Worm (Caenorhabditis elegans) whole organism, L3 larva: ENCODE measurements around the gene R04E5.7.

Experiments used
- R02D3.7 ChIP-seq: fragments of 150-350 bp; optimal IDR thresholded peaks from 2 replicates; lab custom pipeline; 2014; ENCODE audit warnings: missing biosample characterization, missing genetic modification characterization
- ceh-28 ChIP-seq: fragments of 150-350 bp; optimal IDR thresholded peaks from 2 replicates; lab custom pipeline; 2014; ENCODE audit warnings: missing biosample characterization, missing genetic modification reagents, missing genetic modification characterization
- ceh-82 ChIP-seq: fragments of 150-350 bp; optimal IDR thresholded peaks from 2 replicates; lab custom pipeline; 2014; ENCODE audit warnings: missing biosample characterization, missing genetic modification characterization
- ceh-9 ChIP-seq: sonication (generic microtip); optimal IDR thresholded peaks from 2 replicates; lab custom pipeline; 2018; ENCODE audit warnings: missing biosample characterization, missing genetic modification characterization
- daf-12 ChIP-seq: fragments of 150-350 bp; optimal IDR thresholded peaks from 2 replicates; lab custom pipeline; 2014; ENCODE audit warnings: missing biosample characterization, missing genetic modification reagents, missing genetic modification characterization
- egl-27 ChIP-seq: sonication (generic microtip); optimal IDR thresholded peaks from 4 replicates; lab custom pipeline; 2017; ENCODE audit warnings: missing biosample characterization, missing genetic modification reagents, missing genetic modification characterization
- egl-5 ChIP-seq: fragments of 150-350 bp; optimal IDR thresholded peaks from 2 replicates; lab custom pipeline; 2017; ENCODE audit warnings: missing biosample characterization, missing genetic modification reagents, missing genetic modification characterization, inconsistent platforms
- elt-1 ChIP-seq: fragments of 150-350 bp; optimal IDR thresholded peaks from 2 replicates; lab custom pipeline; 2014; ENCODE audit warnings: missing biosample characterization, missing genetic modification characterization
- elt-2 ChIP-seq: sonication (generic microtip); optimal IDR thresholded peaks from 2 replicates; lab custom pipeline; 2016; ENCODE audit warnings: missing genetic modification reagents, mild to moderate bottlenecking, missing genetic modification characterization, missing compliant biosample characterization
- elt-3 ChIP-seq, 3 experiments: fragments of 150-350 bp in 1 of 3; sonication (generic microtip) in 2 of 3; optimal IDR thresholded peaks; 2 replicates in 2 of 3; 4 replicates in 1 of 3; lab custom pipeline; 2014 to 2017; ENCODE audit warnings: missing biosample characterization in 3 of 3, missing genetic modification characterization in 3 of 3
- eor-1 ChIP-seq, 2 experiments: fragments of 150-350 bp; optimal IDR thresholded peaks; 2 replicates each; lab custom pipeline; 2014 to 2018; ENCODE audit warnings: missing biosample characterization in 2 of 2, missing genetic modification characterization in 2 of 2
- fkh-10 ChIP-seq: sonication (generic microtip); optimal IDR thresholded peaks from 2 replicates; lab custom pipeline; 2017; ENCODE audit warnings: missing biosample characterization, missing genetic modification reagents, missing genetic modification characterization
- fkh-2 ChIP-seq: fragments of 150-350 bp; optimal IDR thresholded peaks from 2 replicates; lab custom pipeline; 2014; ENCODE audit warnings: missing biosample characterization, missing genetic modification reagents, missing genetic modification characterization
- hmg-11 ChIP-seq: sonication (generic microtip); optimal IDR thresholded peaks from 2 replicates; lab custom pipeline; 2016; ENCODE audit warnings: missing genetic modification characterization, missing compliant biosample characterization
- jun-1 ChIP-seq: fragments of 150-350 bp; optimal IDR thresholded peaks from 2 replicates; lab custom pipeline; 2014; ENCODE audit warnings: missing biosample characterization, missing genetic modification reagents, missing genetic modification characterization
- lin-39 ChIP-seq: fragments of 150-350 bp; optimal IDR thresholded peaks from 2 replicates; lab custom pipeline; 2018; ENCODE audit warnings: missing biosample characterization, missing genetic modification reagents, missing genetic modification characterization
- mdl-1 ChIP-seq: fragments of 150-350 bp; optimal IDR thresholded peaks from 2 replicates; lab custom pipeline; 2014; ENCODE audit warnings: missing biosample characterization, missing genetic modification characterization
- mml-1 ChIP-seq: fragments of 150-350 bp; sonication (generic microtip); optimal IDR thresholded peaks from 3 replicates; lab custom pipeline; 2014; ENCODE audit warnings: missing biosample characterization, missing genetic modification characterization
- nfya-1 ChIP-seq: sonication (generic microtip); optimal IDR thresholded peaks from 2 replicates; lab custom pipeline; 2017; ENCODE audit warnings: missing genetic modification characterization, mild to moderate bottlenecking, missing compliant biosample characterization, antibody characterized with exemption, moderate library complexity; ENCODE audit not compliant: insufficient read depth
- nhr-11 ChIP-seq: fragments of 150-350 bp; optimal IDR thresholded peaks from 2 replicates; lab custom pipeline; 2014; ENCODE audit warnings: missing biosample characterization, missing genetic modification characterization
- nhr-23 ChIP-seq: fragments of 150-350 bp; optimal IDR thresholded peaks from 2 replicates; lab custom pipeline; 2014; ENCODE audit warnings: missing biosample characterization, missing genetic modification reagents, missing genetic modification characterization
- nhr-237 ChIP-seq: fragments of 150-350 bp; optimal IDR thresholded peaks from 2 replicates; lab custom pipeline; 2014; ENCODE audit warnings: missing biosample characterization, missing genetic modification characterization
- nhr-25 ChIP-seq: sonication (generic microtip); optimal IDR thresholded peaks from 2 replicates; lab custom pipeline; 2017; ENCODE audit warnings: missing biosample characterization, missing genetic modification characterization
- nhr-43 ChIP-seq: sonication (generic microtip); optimal IDR thresholded peaks from 2 replicates; lab custom pipeline; 2016; ENCODE audit warnings: mild to moderate bottlenecking, missing genetic modification characterization, missing compliant biosample characterization; ENCODE audit not compliant: poor library complexity, severe bottlenecking
- nhr-67 ChIP-seq: fragments of 150-350 bp; optimal IDR thresholded peaks from 2 replicates; lab custom pipeline; 2014; ENCODE audit warnings: missing biosample characterization, missing genetic modification characterization
- nhr-76 ChIP-seq: fragments of 150-350 bp; sonication (generic microtip); optimal IDR thresholded peaks from 5 replicates; lab custom pipeline; 2014; ENCODE audit warnings: missing biosample characterization, missing genetic modification characterization
- pha-4 ChIP-seq: fragments of 150-350 bp; optimal IDR thresholded peaks from 2 replicates; lab custom pipeline; 2014; ENCODE audit warnings: missing biosample characterization, missing genetic modification reagents, missing genetic modification characterization
- pqm-1 ChIP-seq: fragments of 150-350 bp; optimal IDR thresholded peaks from 2 replicates; lab custom pipeline; 2017; ENCODE audit warnings: missing biosample characterization, missing genetic modification characterization, inconsistent platforms
- skn-1 ChIP-seq: fragments of 150-350 bp; optimal IDR thresholded peaks from 2 replicates; lab custom pipeline; 2014; ENCODE audit warnings: missing biosample characterization, missing genetic modification characterization
- snpc-4 ChIP-seq: fragments of 150-350 bp; optimal IDR thresholded peaks from 2 replicates; lab custom pipeline; 2014; ENCODE audit warnings: missing biosample characterization, missing genetic modification characterization
- tbx-2 ChIP-seq: sonication (generic microtip); optimal IDR thresholded peaks from 2 replicates; lab custom pipeline; 2016; ENCODE audit warnings: mild to moderate bottlenecking, missing genetic modification characterization, missing compliant biosample characterization
- unc-39 ChIP-seq: sonication (generic microtip); optimal IDR thresholded peaks from 4 replicates; lab custom pipeline; 2017; ENCODE audit warnings: missing biosample characterization, missing genetic modification characterization
- unc-62 ChIP-seq: fragments of 150-350 bp; sonication (generic microtip); optimal IDR thresholded peaks from 4 replicates; lab custom pipeline; 2014; ENCODE audit warnings: missing biosample characterization, missing genetic modification reagents, missing genetic modification characterization
- zag-1 ChIP-seq: fragments of 150-350 bp; optimal IDR thresholded peaks from 2 replicates; lab custom pipeline; 2014; ENCODE audit warnings: missing biosample characterization, missing genetic modification characterization
- ztf-11 ChIP-seq: fragments of 150-350 bp; optimal IDR thresholded peaks from 2 replicates; lab custom pipeline; 2014; ENCODE audit warnings: missing biosample characterization, missing genetic modification characterization

R04E5.7 gene

DNA sequence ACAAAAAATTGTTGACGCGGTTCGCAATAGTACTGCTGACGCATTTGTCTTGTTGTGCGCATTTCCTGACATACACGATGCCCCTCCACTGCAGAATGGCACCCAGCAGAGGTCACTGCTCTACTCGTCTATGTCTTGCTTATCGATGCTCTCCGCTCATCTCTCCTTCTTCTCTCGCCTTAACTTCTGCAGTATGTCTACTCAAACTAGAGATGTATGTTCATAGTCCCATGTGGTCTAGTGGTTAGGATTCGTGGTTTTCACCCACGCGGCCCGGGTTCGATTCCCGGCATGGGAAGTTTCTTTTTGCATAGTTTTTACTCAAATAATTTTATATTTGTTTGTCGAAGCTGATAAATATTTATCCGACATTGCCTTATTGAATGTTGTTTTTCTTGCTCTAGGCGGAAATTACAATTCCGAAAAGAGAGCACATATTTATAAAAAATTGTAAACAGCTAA, 38.9 kb upstream of the R04E5.7 start, which contains the start of gene C28G1.2 (continued):
- TF ChIP-seq jun-1 (tag; lab: Kevin White, UChicago) (peak; percentile 93), lin-39 (tag; lab: Kevin White, UChicago) (peak; percentile 87), R02D3.7 (tag; lab: Kevin White, UChicago) (peak; percentile 78), unc-62 (peak; percentile 82), mml-1 (tag; lab: Kevin White, UChicago) (no peak), nhr-76 (tag; lab: Kevin White, UChicago) (peak; percentile 73), fkh-10 (no peak), unc-39 (no peak), ztf-11 (tag; lab: Kevin White, UChicago) (no peak), egl-5 (tag; lab: Kevin White, UChicago) (peak; percentile 77), nhr-11 (peak; percentile 68), hmg-11 (tag; lab: Kevin White, UChicago) (peak; percentile 100), tbx-2 (tag; lab: Kevin White, UChicago) (peak; percentile 94), snpc-4 (tag; lab: Kevin White, UChicago) (peak; percentile 68), skn-1 (tag; lab: Kevin White, UChicago) (peak; percentile 85)

DNA sequence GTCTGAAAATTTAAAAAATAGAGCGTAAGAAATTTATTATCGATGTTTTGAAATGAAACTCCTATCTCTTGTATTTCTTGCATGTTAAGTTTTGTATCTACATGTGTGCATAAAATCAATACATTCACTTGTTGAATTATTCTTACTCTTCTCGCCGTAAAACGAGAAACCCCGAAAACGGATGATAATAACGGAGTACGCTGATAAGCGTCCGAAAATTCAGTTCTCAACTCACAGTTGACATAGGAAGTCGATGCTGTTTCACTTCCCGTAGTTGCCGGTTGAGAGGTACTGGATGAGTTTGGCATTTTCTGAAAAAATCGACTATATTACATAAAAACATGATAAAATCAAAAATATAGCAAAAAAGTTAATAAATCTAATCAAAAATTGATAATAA, 38.3 kb upstream of the R04E5.7 start, which contains the start of gene sec-15:
Gene sec-15, minus strand, starts transcription at position 311 of the 400 bp plus-strand sequence.
- TF ChIP-seq elt-2 (tag; lab: Kevin White, UChicago) (peak; percentile 61), pqm-1 (tag; lab: Kevin White, UChicago) (peak; percentile 14), fkh-2 (tag; lab: Kevin White, UChicago) (no peak)

DNA sequence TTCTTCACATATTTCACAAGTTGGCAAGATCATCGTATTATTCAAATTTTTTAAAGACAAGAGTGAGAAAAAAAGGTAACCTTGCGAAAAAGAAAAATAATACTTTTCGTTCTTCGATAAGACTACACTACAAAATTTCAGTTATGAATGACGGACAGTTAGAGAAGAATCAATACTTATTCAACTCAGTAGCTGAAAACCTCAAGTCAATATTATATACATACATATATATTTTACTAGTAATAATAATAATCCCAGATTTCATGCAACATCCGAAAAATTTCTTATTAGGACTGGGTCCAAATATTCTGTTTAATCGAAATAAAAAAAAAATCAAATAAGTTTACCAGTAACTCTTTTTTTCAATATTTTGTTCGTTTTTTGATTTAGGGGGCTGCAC, 34.1 kb upstream of the R04E5.7 start, which contains the start of gene C28G1.6:
Gene C28G1.6, minus strand, starts transcription at position 101 of the 400 bp plus-strand sequence.
- TF ChIP-seq R02D3.7 (tag; lab: Kevin White, UChicago) (no peak), elt-3 (tag; optimal IDR thresholded peaks at IDR 0.05; lab: Kevin White, UChicago) (no peak), nhr-11 (no peak), pha-4 (tag; lab: Kevin White, UChicago) (peak; percentile 22), elt-2 (tag; lab: Kevin White, UChicago) (peak; percentile 54), skn-1 (tag; lab: Kevin White, UChicago) (no peak), hmg-11 (tag; lab: Kevin White, UChicago) (no peak), elt-1 (no peak)
- TF ChIP-seq, all 47 proteins: peak for 2

DNA sequence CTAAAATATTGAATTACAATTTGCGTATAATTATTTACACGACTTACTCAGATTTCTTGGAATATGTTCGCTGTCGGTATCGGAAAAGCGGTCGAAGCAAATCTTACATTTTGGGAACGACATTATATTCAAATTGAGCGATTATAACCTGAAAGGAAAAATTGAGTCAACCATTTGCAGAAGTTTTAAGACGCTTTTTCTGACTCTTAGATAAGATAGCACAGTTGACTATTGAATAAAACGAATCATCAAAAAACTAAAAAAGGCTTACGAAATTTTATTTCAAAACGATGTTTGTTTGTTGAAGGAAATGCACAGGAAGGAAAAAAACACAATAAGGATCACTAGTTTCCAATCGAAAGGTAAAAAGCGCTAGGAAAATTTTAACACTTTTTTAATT, 31.3 kb upstream of the R04E5.7 start, which contains the start of gene rcs-1:
Gene rcs-1, minus strand, starts transcription at position 176 of the 400 bp plus-strand sequence.
- TF ChIP-seq nhr-67 (no peak), nhr-76 (tag; lab: Kevin White, UChicago) (no peak), elt-2 (tag; lab: Kevin White, UChicago) (peak; percentile 30)

DNA sequence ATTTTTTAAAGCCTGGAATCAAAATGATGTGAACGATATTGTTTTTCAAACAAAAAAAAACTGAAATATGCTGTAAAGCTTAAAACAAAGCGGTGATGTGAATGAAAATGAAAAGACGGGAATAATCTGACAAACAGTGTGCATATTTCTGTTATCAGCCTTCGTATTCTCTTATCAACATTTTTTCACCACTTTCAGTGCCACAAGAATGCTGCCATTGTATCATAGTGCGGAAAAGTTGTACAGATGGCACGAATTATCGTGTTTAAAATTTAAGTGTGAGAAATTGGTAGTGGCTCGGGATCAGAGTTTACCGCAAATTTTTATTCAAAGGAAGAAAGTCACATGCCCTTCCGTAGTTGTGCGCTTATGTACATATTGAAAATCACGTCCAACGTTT, 27.4 kb upstream of the R04E5.7 start, which contains the start of gene ifd-1:
Gene ifd-1, minus strand, starts transcription at position 12 of the 400 bp plus-strand sequence.
- TF ChIP-seq unc-39 (no peak), nhr-43 (no peak), nhr-76 (tag; lab: Kevin White, UChicago) (no peak), nhr-237 (no peak), ceh-9 (tag; lab: Kevin White, UChicago) (no peak), snpc-4 (tag; lab: Kevin White, UChicago) (no peak), pha-4 (tag; lab: Kevin White, UChicago) (no peak), jun-1 (tag; lab: Kevin White, UChicago) (peak; percentile 78), nfya-1 (tag; lab: Kevin White, UChicago) (no peak), lin-39 (tag; lab: Kevin White, UChicago) (no peak), zag-1 (tag; lab: Kevin White, UChicago) (no peak), nhr-67 (no peak), mdl-1 (tag; lab: Kevin White, UChicago) (no peak), ztf-11 (tag; lab: Kevin White, UChicago) (no peak), ceh-82 (no peak), nhr-23 (tag; lab: Kevin White, UChicago) (no peak), eor-1 (tag; optimal IDR thresholded peaks at IDR 0.05; lab: Kevin White, UChicago) (no peak), elt-2 (tag; lab: Kevin White, UChicago) (peak; percentile 95), nhr-11 (no peak), daf-12 (tag; lab: Kevin White, UChicago) (no peak), nhr-25 (no peak), egl-27 (no peak), R02D3.7 (tag; lab: Kevin White, UChicago) (no peak), ceh-28 (tag; lab: Kevin White, UChicago) (no peak), pqm-1 (tag; lab: Kevin White, UChicago) (peak; percentile 88)
